Fruit fly (Drosophila melanogaster): ENCODE measurements around the gene ear.

Gene ear

DNA sequence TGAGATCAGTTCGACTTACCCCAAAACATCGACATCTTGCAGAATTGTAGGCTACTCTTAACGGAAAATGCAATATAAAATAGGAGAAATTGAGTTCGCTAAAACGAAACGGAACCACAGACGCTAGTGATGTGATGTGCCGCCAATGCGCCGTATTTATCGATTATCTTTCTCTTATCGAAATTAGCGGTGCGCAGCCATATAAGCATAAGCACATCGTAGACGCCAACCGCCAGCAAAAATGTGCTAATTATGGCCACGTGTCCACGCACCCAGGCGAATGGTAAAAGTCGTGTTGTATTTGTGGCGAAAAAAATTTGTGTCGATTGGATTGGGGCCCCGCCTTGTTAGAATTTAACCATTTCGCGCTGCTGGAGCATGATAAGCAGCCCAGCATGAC lies 12.4 kb downstream of the ear start, which contains the start of the genes Fkbp39 and Cyfip (continued):
- peak; percentile 65 for TF ChIP-seq stwl (tag; optimal IDR thresholded peaks at IDR 0.05)
- peak; percentile 7 for TF ChIP-seq CG7556 (GFP tag; optimal IDR thresholded peaks at IDR 0.05)
- TF ChIP-seq CkIIα-i1 (GFP tag; IDR thresholded peaks at IDR 0.05) = no peak
- peak; percentile 80 for TF ChIP-seq trem (tag; optimal IDR thresholded peaks at IDR 0.05)
- no peak for TF ChIP-seq CG11695 (GFP tag; IDR thresholded peaks at IDR 0.05)
- no peak for TF ChIP-seq Jarid2 (GFP tag; optimal IDR thresholded peaks at IDR 0.05)
- no peak for TF ChIP-seq ro (GFP tag; IDR thresholded peaks at IDR 0.05)
- peak; percentile 75 for TF ChIP-seq CG14710 (tag; optimal IDR thresholded peaks at IDR 0.05)
- no peak for TF ChIP-seq HHEX (GFP tag; optimal IDR thresholded peaks at IDR 0.05)
- TF ChIP-seq Mrtf (GFP tag; IDR thresholded peaks at IDR 0.05) = no peak
- no peak for TF ChIP-seq pb (GFP tag; optimal IDR thresholded peaks at IDR 0.05)
- TF ChIP-seq D (optimal IDR thresholded peaks at IDR 0.05) = peak; percentile 57
- no peak for TF ChIP-seq D (GFP tag; optimal IDR thresholded peaks at IDR 0.05)
- no peak for TF ChIP-seq seq (GFP tag; IDR thresholded peaks at IDR 0.05)
- no peak for TF ChIP-seq fd64A (GFP tag; optimal IDR thresholded peaks at IDR 0.05)
- TF ChIP-seq CG17359 (tag; optimal IDR thresholded peaks at IDR 0.05) = peak; percentile 21
- no peak for TF ChIP-seq CG4730 (GFP tag; IDR thresholded peaks at IDR 0.05)
- TF ChIP-seq Sox100B (GFP tag; optimal IDR thresholded peaks at IDR 0.05) = no peak
- no peak for TF ChIP-seq org-1 (GFP tag; optimal IDR thresholded peaks at IDR 0.05)
- no peak for TF ChIP-seq CG2875 (GFP tag; optimal IDR thresholded peaks at IDR 0.05)
- peak; percentile 31; the same call in 1 of the 2 replicates for TF ChIP-seq ssp (GFP tag; IDR thresholded peaks at IDR 0.05)
- peak; percentile 31; the same call in 1 of the 3 replicates for TF ChIP-seq zen2 (GFP tag; IDR thresholded peaks at IDR 0.05; ENCODE audit: partially characterized antibody)
- TF ChIP-seq CG8944 (GFP tag; optimal IDR thresholded peaks at IDR 0.05) = peak; percentile 38
- TF ChIP-seq knrl (GFP tag; IDR thresholded peaks at IDR 0.05; ENCODE audit: partially characterized antibody) = peak; percentile 68
- peak; percentile 55; the same call in 1 of the 3 replicates for TF ChIP-seq Optix (GFP tag; IDR thresholded peaks at IDR 0.05)
- TF ChIP-seq Camta (GFP tag; optimal IDR thresholded peaks at IDR 0.05) = no peak
- TF ChIP-seq CG14965 (GFP tag; optimal IDR thresholded peaks at IDR 0.05; ENCODE audit: borderline replicate concordance) = no peak
- no peak for TF ChIP-seq Lim3 (GFP tag; IDR thresholded peaks at IDR 0.05)
- 0 out of 2 replicates have a peak, but pooled peaks have one; percentile 20 for TF ChIP-seq CG11247 (GFP tag; IDR thresholded peaks at IDR 0.05)
- peak; percentile 48 for TF ChIP-seq Nf-YB (GFP tag; optimal IDR thresholded peaks at IDR 0.05)
- no peak for TF ChIP-seq Rx (GFP tag; IDR thresholded peaks at IDR 0.05)
- TF ChIP-seq CG8388 (GFP tag; optimal IDR thresholded peaks at IDR 0.05) = no peak
- no peak for TF ChIP-seq Hey (tag; optimal IDR thresholded peaks at IDR 0.05)
- no peak for TF ChIP-seq exex (tag; optimal IDR thresholded peaks at IDR 0.05)
- TF ChIP-seq twi (tag; optimal IDR thresholded peaks at IDR 0.05) = no peak
- peak; percentile 21 for TF ChIP-seq mirr (GFP tag; optimal IDR thresholded peaks at IDR 0.05)
- no peak for TF ChIP-seq H2.0 (GFP tag; IDR thresholded peaks at IDR 0.05)
- peak; percentile 27 for TF ChIP-seq zf30C (GFP tag; optimal IDR thresholded peaks at IDR 0.05)
- no peak for TF ChIP-seq Awh (GFP tag; IDR thresholded peaks at IDR 0.05)
- TF ChIP-seq ham (GFP tag; IDR thresholded peaks at IDR 0.05) = no peak
- peak; percentile 9 for TF ChIP-seq CG16863 (GFP tag; optimal IDR thresholded peaks at IDR 0.05)
- no peak for TF ChIP-seq CG17385 (GFP tag; optimal IDR thresholded peaks at IDR 0.05)
- TF ChIP-seq CG7839 (tag; optimal IDR thresholded peaks at IDR 0.05) = no peak
- TF ChIP-seq prd (optimal IDR thresholded peaks at IDR 0.05) = no peak
- peak; percentile 46; the same call in 2 of the 3 replicates for TF ChIP-seq prd (GFP tag; IDR thresholded peaks at IDR 0.05)
- peak; percentile 97 for TF ChIP-seq CG15514 (GFP tag; optimal IDR thresholded peaks at IDR 0.05)
- TF ChIP-seq CG1832 (GFP tag; optimal IDR thresholded peaks at IDR 0.05) = no peak
- TF ChIP-seq Hr51 (GFP tag; optimal IDR thresholded peaks at IDR 0.05) = peak in 1 of 2 experiments; percentile 48
- TF ChIP-seq sug (tag; optimal IDR thresholded peaks at IDR 0.05) = peak; percentile 64
- peak; percentile 98 for TF ChIP-seq Med (GFP tag)
- no peak for TF ChIP-seq CG15073 (GFP tag; optimal IDR thresholded peaks at IDR 0.05)
